Worm (Caenorhabditis elegans) whole organism, mixed stage, embryonic: ENCODE measurements around the gene F59A6.13.

Experiments
- ham-2 ChIP-seq: fragments of 200-800 bp; sonication (Bioruptor generic); optimal IDR thresholded peaks from 2 replicates; lab custom pipeline; 2018; ENCODE audit warnings: mild to moderate bottlenecking, missing genetic modification characterization, missing compliant biosample characterization
- lin-13 ChIP-seq: fragments of 150-350 bp; optimal IDR thresholded peaks from 2 replicates; lab custom pipeline; 2014; ENCODE audit warnings: missing biosample characterization, missing genetic modification characterization
- lin-32 ChIP-seq: fragments of 200-800 bp; sonication (Bioruptor generic); optimal IDR thresholded peaks from 2 replicates; lab custom pipeline; 2018; ENCODE audit warnings: mild to moderate bottlenecking, missing genetic modification characterization, missing compliant biosample characterization
- lsy-2 ChIP-seq: fragments of 150-350 bp; optimal IDR thresholded peaks from 2 replicates; lab custom pipeline; 2014; ENCODE audit warnings: missing biosample characterization, missing genetic modification characterization
- mab-5 ChIP-seq: fragments of 150-350 bp; optimal IDR thresholded peaks from 2 replicates; lab custom pipeline; 2014; ENCODE audit warnings: missing biosample characterization, missing genetic modification characterization
- nhr-12 ChIP-seq: fragments of 150-350 bp; optimal IDR thresholded peaks from 2 replicates; lab custom pipeline; 2014; ENCODE audit warnings: missing biosample characterization, missing genetic modification characterization
- sptf-1 ChIP-seq: sonication (generic microtip); optimal IDR thresholded peaks from 2 replicates; lab custom pipeline; 2017; ENCODE audit warnings: mild to moderate bottlenecking, missing genetic modification characterization, moderate library complexity, missing compliant biosample characterization
- unc-39 ChIP-seq: fragments of 150-350 bp; optimal IDR thresholded peaks from 2 replicates; lab custom pipeline; 2014; ENCODE audit warnings: missing biosample characterization, missing genetic modification characterization
- unc-62 ChIP-seq: fragments of 150-350 bp; optimal IDR thresholded peaks from 2 replicates; lab custom pipeline; 2014; ENCODE audit warnings: missing biosample characterization, missing genetic modification reagents, missing genetic modification characterization
- ztf-11 ChIP-seq: fragments of 150-350 bp; optimal IDR thresholded peaks from 2 replicates; lab custom pipeline; 2014; ENCODE audit warnings: missing biosample characterization, missing genetic modification characterization

DNA sequence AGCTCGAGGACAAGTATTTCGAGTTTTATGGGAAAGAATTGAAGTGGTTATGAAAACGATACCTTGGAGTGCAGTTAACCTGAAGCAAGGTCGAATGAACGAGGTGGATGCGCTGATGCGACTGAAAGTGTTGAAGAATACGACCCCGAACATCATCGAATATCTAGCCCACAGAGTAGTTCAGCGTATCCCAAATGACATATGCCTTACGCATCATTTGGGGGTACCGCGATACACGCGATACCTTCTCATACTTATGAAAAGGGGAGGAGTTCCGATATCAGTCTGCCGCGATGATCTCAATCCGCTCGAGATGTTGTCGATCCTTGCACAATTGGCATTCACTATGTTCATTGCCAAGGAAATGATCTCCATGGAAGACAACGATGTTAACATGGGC is 32.8 kb upstream of the F59A6.13 start, which contains the start of gene T27F7.12:
- TF ChIP-seq nhr-12 (tag; lab: Kevin White, UChicago) (no peak), ham-2 (GFP tag; lab: Kevin White, UChicago) (no peak), lin-32 (GFP tag; lab: Kevin White, UChicago) (no peak), ztf-11 (tag; lab: Kevin White, UChicago) (no peak), lsy-2 (tag; lab: Kevin White, UChicago) (no peak), mab-5 (tag; lab: Kevin White, UChicago) (no peak), unc-62 (GFP tag; lab: Kevin White, UChicago) (no peak), lin-13 (tag; lab: Kevin White, UChicago) (no peak), unc-39 (tag; lab: Kevin White, UChicago) (no peak), sptf-1 (tag; lab: Kevin White, UChicago) (no peak)
